Worm (Caenorhabditis elegans) whole organism, midembryonic: ENCODE results near the gene str-19.

Source experiments
- T22C8.4 ChIP-seq: fragments of 200-800 bp; sonication (Bioruptor generic); IDR thresholded peaks from 2 replicates; pipeline ENCODE4 v1.3.6; 2022; ENCODE audit warnings: missing genetic modification characterization, missing compliant biosample characterization
- cog-1 ChIP-seq: sonication (generic microtip); optimal IDR thresholded peaks from 2 replicates; lab custom pipeline; 2016; ENCODE audit warnings: missing genetic modification characterization, missing compliant biosample characterization
- flt-1 ChIP-seq: fragments of 200-800 bp; sonication (Bioruptor generic); IDR thresholded peaks from 2 replicates; pipeline ENCODE4 v1.3.6; 2022; ENCODE audit warnings: missing genetic modification characterization, missing compliant biosample characterization
- klf-2 ChIP-seq: fragments of 200-800 bp; sonication (Bioruptor generic); conservative IDR thresholded peaks from 2 replicates; pipeline ENCODE4 v1.3.6; 2022; ENCODE audit warnings: missing genetic modification reagents, missing genetic modification characterization, missing compliant biosample characterization
- med-1 ChIP-seq: sonication (generic microtip); optimal IDR thresholded peaks from 2 replicates; lab custom pipeline; 2017; ENCODE audit warnings: missing genetic modification characterization, mild to moderate bottlenecking, missing compliant biosample characterization, antibody characterized with exemption, missing genetic modification reagents; ENCODE audit not compliant: insufficient read depth
- ref-1 ChIP-seq: fragments of 200-800 bp; sonication (Bioruptor generic); conservative IDR thresholded peaks from 2 replicates; pipeline ENCODE4 v1.3.6; 2022; ENCODE audit warnings: missing genetic modification reagents, missing genetic modification characterization, missing compliant biosample characterization
- tab-1 ChIP-seq: fragments of 200-800 bp; sonication (Bioruptor generic); IDR thresholded peaks from 2 replicates; pipeline ENCODE4 v1.3.6; 2022; ENCODE audit warnings: missing genetic modification characterization, missing compliant biosample characterization
- ztf-23 ChIP-seq: fragments of 200-800 bp; sonication (Bioruptor generic); IDR thresholded peaks from 2 replicates; pipeline ENCODE4 v1.3.6; 2022; ENCODE audit warnings: missing genetic modification reagents, missing genetic modification characterization, missing compliant biosample characterization
- ztf-29 ChIP-seq: fragments of 200-800 bp; sonication (Bioruptor generic); IDR thresholded peaks from 2 replicates; pipeline ENCODE4 v1.3.6; 2022; ENCODE audit warnings: missing genetic modification reagents, missing genetic modification characterization, missing compliant biosample characterization

ce11 chrV:15712385-15712784, 31.9 kb downstream of the str-19 start:
- no peak for TF ChIP-seq med-1 (GFP tag; lab: Kevin White, UChicago)
- no peak for TF ChIP-seq tab-1
- no peak for TF ChIP-seq ztf-23 (GFP tag; lab: Robert Waterston, UW)
- TF ChIP-seq cog-1 = no peak
- no peak for TF ChIP-seq flt-1
- TF ChIP-seq ref-1 (GFP tag; lab: Robert Waterston, UW) = no peak
- no peak for TF ChIP-seq klf-2 (GFP tag; lab: Robert Waterston, UW)
- no peak for TF ChIP-seq T22C8.4
- TF ChIP-seq ztf-29 = no peak
